Fruit fly (Drosophila melanogaster) whole organism, wandering third instar larva: ENCODE results near the gene Con.

ENCODE experiments used
- CG32264 ChIP-seq: fragments of 200-800 bp; sonication (Bioruptor generic); optimal IDR thresholded peaks from 2 replicates; lab custom pipeline; 2016; ENCODE audit warnings: missing biosample characterization, missing genetic modification characterization
- CG9705 ChIP-seq: fragments of 200-800 bp; sonication (Bioruptor generic); optimal IDR thresholded peaks from 2 replicates; lab custom pipeline; 2018; ENCODE audit warnings: missing biosample characterization, mild to moderate bottlenecking, missing genetic modification characterization
- CrebA ChIP-seq: fragments of 200-800 bp; sonication (Bioruptor generic); optimal IDR thresholded peaks from 2 replicates; lab custom pipeline; 2016; ENCODE audit warnings: missing biosample characterization, mild to moderate bottlenecking, missing genetic modification characterization, borderline replicate concordance
- Dfd ChIP-seq: fragments of >200 bp; optimal IDR thresholded peaks from 2 replicates; lab custom pipeline; 2017; ENCODE audit warnings: missing biosample characterization, missing genetic modification characterization
- Dif ChIP-seq: fragments of 200-275, 200-300 bp; sonication (Bioruptor generic); optimal IDR thresholded peaks from 2 replicates; lab custom pipeline; 2018; ENCODE audit warnings: missing biosample characterization, missing genetic modification characterization; ENCODE audit not compliant: partially characterized antibody
- GATAd ChIP-seq: sonication (Bioruptor generic); optimal IDR thresholded peaks from 2 replicates; lab custom pipeline; 2016; ENCODE audit warnings: missing biosample characterization, missing genetic modification characterization
- HLH106 ChIP-seq: fragments of 200-800 bp; optimal IDR thresholded peaks from 3 replicates; lab custom pipeline; 2019; ENCODE audit warnings: missing biosample characterization, mild to moderate bottlenecking, missing genetic modification characterization, moderate library complexity
- Hnf4 ChIP-seq: fragments of 200-800 bp; sonication (Bioruptor generic); optimal IDR thresholded peaks from 2 replicates; lab custom pipeline; 2016; ENCODE audit warnings: missing biosample characterization, mild to moderate bottlenecking, missing genetic modification characterization
- Hr78 ChIP-seq: fragments of >200 bp; optimal IDR thresholded peaks from 2 replicates; lab custom pipeline; 2017; ENCODE audit warnings: missing biosample characterization, missing genetic modification characterization
- Hr83 ChIP-seq: fragments of 200-300 bp; sonication (Bioruptor generic); optimal IDR thresholded peaks from 2 replicates; lab custom pipeline; 2016; ENCODE audit warnings: missing biosample characterization, mild to moderate bottlenecking, missing genetic modification characterization, moderate library complexity; ENCODE audit not compliant: poor library complexity, severe bottlenecking
- Jra ChIP-seq: sonication (Bioruptor generic); optimal IDR thresholded peaks from 2 replicates; lab custom pipeline; 2016; ENCODE audit warnings: missing biosample characterization, missing genetic modification characterization
- Mio ChIP-seq: sonication (Bioruptor generic); optimal IDR thresholded peaks from 2 replicates; lab custom pipeline; 2016; ENCODE audit warnings: missing biosample characterization, missing genetic modification characterization
- Myc ChIP-seq: fragments of >200 bp; optimal IDR thresholded peaks from 2 replicates; lab custom pipeline; 2017
- N ChIP-seq: fragments of >200 bp; optimal IDR thresholded peaks from 2 replicates; lab custom pipeline; 2018; ENCODE audit warnings: missing biosample characterization, missing external identifiers, missing genetic modification characterization
- OdsH ChIP-seq: fragments of 200-800 bp; sonication (Bioruptor generic); optimal IDR thresholded peaks from 2 replicates; lab custom pipeline; 2016; ENCODE audit warnings: missing biosample characterization, mild to moderate bottlenecking, missing genetic modification characterization
- Sp1 ChIP-seq: fragments of 200-800 bp; sonication (Bioruptor generic); optimal IDR thresholded peaks from 3 replicates; lab custom pipeline; 2019; ENCODE audit warnings: missing biosample characterization, mild to moderate bottlenecking, missing genetic modification characterization, moderate library complexity
- Vsx2 ChIP-seq: fragments of 200-300, 225-300 bp; sonication (Bioruptor generic); optimal IDR thresholded peaks from 2 replicates; lab custom pipeline; 2018; ENCODE audit warnings: missing biosample characterization, missing genetic modification characterization; ENCODE audit not compliant: partially characterized antibody
- br ChIP-seq: fragments of 200-800 bp; sonication (Bioruptor generic); optimal IDR thresholded peaks from 2 replicates; lab custom pipeline; 2016; ENCODE audit warnings: missing biosample characterization, missing genetic modification characterization
- brk ChIP-seq: fragments of 200-800 bp; sonication (Bioruptor generic); optimal IDR thresholded peaks from 2 replicates; lab custom pipeline; 2016; ENCODE audit warnings: missing biosample characterization, mild to moderate bottlenecking, missing genetic modification characterization
- dl ChIP-seq, 2 experiments: fragments of 175-275, 200-275 bp in 1 of 2; fragments of 200-275 bp in 1 of 2; sonication (Bioruptor generic); optimal IDR thresholded peaks; lab custom pipeline; 2018; ENCODE audit warnings: mild to moderate bottlenecking in 2 of 2, missing biosample characterization in 2 of 2, missing genetic modification characterization in 2 of 2, moderate library complexity in 2 of 2; ENCODE audit not compliant: partially characterized antibody in 2 of 2, insufficient read depth in 1 of 2
- dsf ChIP-seq: sonication (Bioruptor generic); optimal IDR thresholded peaks from 2 replicates; lab custom pipeline; 2016; ENCODE audit warnings: missing biosample characterization, missing genetic modification characterization, borderline replicate concordance
- ey ChIP-seq: fragments of 200-800 bp; sonication (Bioruptor generic); optimal IDR thresholded peaks from 2 replicates; lab custom pipeline; 2016; ENCODE audit warnings: missing biosample characterization, missing genetic modification characterization
- foxo ChIP-seq, 2 experiments: fragments of 200-800 bp; sonication (Bioruptor generic); optimal IDR thresholded peaks; 2 replicates in 1 of 2; 3 replicates in 1 of 2; lab custom pipeline; 2016 to 2017; ENCODE audit warnings: missing biosample characterization in 2 of 2, missing genetic modification characterization in 2 of 2
- fru ChIP-seq: fragments of 200-800 bp; sonication (Bioruptor generic); optimal IDR thresholded peaks from 3 replicates; lab custom pipeline; 2016; ENCODE audit warnings: missing biosample characterization, mild to moderate bottlenecking, missing genetic modification characterization
- h ChIP-seq: fragments of 200-800 bp; sonication (Bioruptor generic); optimal IDR thresholded peaks from 3 replicates; lab custom pipeline; 2016; ENCODE audit warnings: missing biosample characterization, mild to moderate bottlenecking, missing genetic modification characterization
- jim ChIP-seq: fragments of 175-275, 200-325 bp; sonication (Bioruptor generic); optimal IDR thresholded peaks from 2 replicates; lab custom pipeline; 2016; ENCODE audit warnings: missing biosample characterization, mild to moderate bottlenecking, missing genetic modification characterization
- lola ChIP-seq: fragments of >200 bp; optimal IDR thresholded peaks from 2 replicates; lab custom pipeline; 2017; ENCODE audit warnings: missing biosample characterization, missing genetic modification characterization
- pan ChIP-seq: fragments of >200 bp; optimal IDR thresholded peaks from 2 replicates; lab custom pipeline; 2017
- psq ChIP-seq: fragments of 200-800 bp; sonication (Bioruptor generic); optimal IDR thresholded peaks from 3 replicates; lab custom pipeline; 2017; ENCODE audit warnings: missing biosample characterization, mild to moderate bottlenecking, missing genetic modification characterization, moderate library complexity
- rgr ChIP-seq: fragments of 200-800 bp; sonication (Bioruptor generic); optimal IDR thresholded peaks from 3 replicates; lab custom pipeline; 2016; ENCODE audit warnings: missing biosample characterization, mild to moderate bottlenecking, missing genetic modification characterization
- sage ChIP-seq: fragments of 200-800 bp; sonication (Bioruptor generic); optimal IDR thresholded peaks from 2 replicates; lab custom pipeline; 2016; ENCODE audit warnings: missing biosample characterization, mild to moderate bottlenecking, missing genetic modification characterization
- sv ChIP-seq: fragments of 200-800 bp; sonication (Bioruptor generic); optimal IDR thresholded peaks from 3 replicates; lab custom pipeline; 2016; ENCODE audit warnings: missing biosample characterization, missing genetic modification characterization
- tai ChIP-seq: sonication (Bioruptor generic); optimal IDR thresholded peaks from 2 replicates; lab custom pipeline; 2016; ENCODE audit warnings: missing biosample characterization, missing genetic modification characterization
- woc ChIP-seq: sonication (Bioruptor generic); optimal IDR thresholded peaks from 2 replicates; lab custom pipeline; 2016; ENCODE audit warnings: missing biosample characterization, mild to moderate bottlenecking, missing genetic modification characterization

The Con gene

dm6 chr3L:4996777-4997176 is 82.1 kb downstream of the Con start, which contains the start of gene t-Grip128:
TSS of gene t-Grip128 (minus strand) at chr3L:4996877.
- no peak for TF ChIP-seq tai (GFP tag; lab: Kevin White, UChicago)
- TF ChIP-seq sage (GFP tag; lab: Kevin White, UChicago), result no peak
- no peak for TF ChIP-seq sv (GFP tag; lab: Kevin White, UChicago)
- TF ChIP-seq, all 38 proteins: peak for 0

- TF ChIP-seq foxo (GFP tag; optimal IDR thresholded peaks at IDR 0.05; lab: Kevin White, UChicago) (no peak), Dfd (no peak), dl (GFP tag; optimal IDR thresholded peaks at IDR 0.05; lab: Kevin White, UChicago; ENCODE audit: insufficient read depth in 1 of 2, partially characterized antibody in 2 of 2) (no peak), OdsH (GFP tag; lab: Kevin White, UChicago) (no peak), sage (GFP tag; lab: Kevin White, UChicago) (no peak), ey (GFP tag; lab: Kevin White, UChicago) (no peak), woc (GFP tag; lab: Kevin White, UChicago) (no peak), Hnf4 (GFP tag; lab: Kevin White, UChicago) (no peak), CrebA (no peak), dsf (GFP tag; lab: Kevin White, UChicago) (no peak), brk (GFP tag; lab: Kevin White, UChicago) (no peak), Mio (GFP tag; lab: Kevin White, UChicago) (no peak), Myc (no peak), fru (no peak), Dif (GFP tag; lab: Kevin White, UChicago) (no peak), Hr78 (GFP tag; lab: Kevin White, UChicago) (no peak), psq (GFP tag; lab: Kevin White, UChicago) (no peak), lola (GFP tag; lab: Kevin White, UChicago) (no peak)
- TF ChIP-seq, all 38 proteins: peak for 0
Measured at dm6 chr3L:4992126-4992525, 86.7 kb downstream of the Con start.

- TF ChIP-seq Hnf4 (GFP tag; lab: Kevin White, UChicago), result no peak
- no peak for TF ChIP-seq Hr83
- TF ChIP-seq brk (GFP tag; lab: Kevin White, UChicago), result no peak
- no peak for TF ChIP-seq CrebA
- TF ChIP-seq Mio (GFP tag; lab: Kevin White, UChicago), result no peak
- no peak for TF ChIP-seq tai (GFP tag; lab: Kevin White, UChicago)
- no peak for TF ChIP-seq GATAd
- no peak for TF ChIP-seq h (GFP tag; lab: Kevin White, UChicago)
- TF ChIP-seq N, result no peak
- TF ChIP-seq ey (GFP tag; lab: Kevin White, UChicago), result no peak
- TF ChIP-seq br, result no peak
- no peak for TF ChIP-seq rgr
- no peak for TF ChIP-seq sv (GFP tag; lab: Kevin White, UChicago)
- TF ChIP-seq HLH106, result no peak
- TF ChIP-seq Dif (GFP tag; lab: Kevin White, UChicago), result no peak
- TF ChIP-seq Dfd, result no peak
- no peak for TF ChIP-seq OdsH (GFP tag; lab: Kevin White, UChicago)
Measured at dm6 chr3L:4980669-4981068, 98.2 kb downstream of the Con start, which contains the start of gene CG17030. TSS of gene CG17030 (minus strand) at chr3L:4980769.

dm6 chr3L:4978945-4979344 is 99.9 kb downstream of the Con start:
- no peak for TF ChIP-seq OdsH (GFP tag; lab: Kevin White, UChicago)
- no peak for TF ChIP-seq HLH106
- no peak for TF ChIP-seq Sp1
- TF ChIP-seq Hr83, result no peak
- TF ChIP-seq ey (GFP tag; lab: Kevin White, UChicago), result no peak
- TF ChIP-seq br, result no peak
- TF ChIP-seq sv (GFP tag; lab: Kevin White, UChicago), result no peak
- no peak for TF ChIP-seq GATAd
- no peak for TF ChIP-seq Hnf4 (GFP tag; lab: Kevin White, UChicago)
- TF ChIP-seq jim (GFP tag; lab: Kevin White, UChicago), result no peak
- no peak for TF ChIP-seq Jra (GFP tag; lab: Kevin White, UChicago)
- TF ChIP-seq Vsx2, result no peak
- no peak for TF ChIP-seq psq (GFP tag; lab: Kevin White, UChicago)
- TF ChIP-seq pan (lab: Kevin White, UChicago), result no peak
- no peak for TF ChIP-seq woc (GFP tag; lab: Kevin White, UChicago)
- no peak for TF ChIP-seq CG9705 (GFP tag; lab: Kevin White, UChicago)
- no peak for TF ChIP-seq CG32264 (GFP tag; lab: Kevin White, UChicago)
- TF ChIP-seq fru, result no peak
